Fruit fly (Drosophila melanogaster): ENCODE results near the gene CG32022.

Gene CG32022

dm6 chr3L:8684419-8685081 lies 36.5 kb downstream of the CG32022 start (continued):
- TF ChIP-seq grn (GFP tag; optimal IDR thresholded peaks at IDR 0.05) (no peak), D (optimal IDR thresholded peaks at IDR 0.05) (no peak), D (GFP tag; optimal IDR thresholded peaks at IDR 0.05) (no peak), CG12769 (tag; optimal IDR thresholded peaks at IDR 0.05) (peak; percentile 29), h (optimal IDR thresholded peaks at IDR 0.05) (no peak), CG2120 (GFP tag; optimal IDR thresholded peaks at IDR 0.05) (peak; percentile 19), NFAT (GFP tag; IDR thresholded peaks at IDR 0.05) (peak; percentile 50; the same call in 1 of the 2 replicates), pb (GFP tag; optimal IDR thresholded peaks at IDR 0.05) (no peak), Ptx1 (GFP tag; IDR thresholded peaks at IDR 0.05) (no peak), sens-2 (GFP tag; IDR thresholded peaks at IDR 0.05) (no peak), ro (GFP tag; IDR thresholded peaks at IDR 0.05) (no peak), CG32772 (GFP tag; IDR thresholded peaks at IDR 0.05) (no peak), seq (GFP tag; IDR thresholded peaks at IDR 0.05) (no peak), CG3163 (GFP tag; optimal IDR thresholded peaks at IDR 0.05) (no peak), CG12744 (GFP tag; optimal IDR thresholded peaks at IDR 0.05) (no peak), fd96Cb (tag; optimal IDR thresholded peaks at IDR 0.05) (no peak), CG18599 (GFP tag; optimal IDR thresholded peaks at IDR 0.05) (no peak), cas (GFP tag; IDR thresholded peaks at IDR 0.05) (no peak), vfl (GFP tag; optimal IDR thresholded peaks at IDR 0.05) (no peak), CG14050 (GFP tag; IDR thresholded peaks at IDR 0.05) (no peak), CG11093 (GFP tag; IDR thresholded peaks at IDR 0.05) (no peak), amos (GFP tag; IDR thresholded peaks at IDR 0.05; ENCODE audit: partially characterized antibody) (no peak), CG10979 (tag; optimal IDR thresholded peaks at IDR 0.05) (no peak), Usf (GFP tag; optimal IDR thresholded peaks at IDR 0.05) (no peak), cad (GFP tag; optimal IDR thresholded peaks at IDR 0.05) (no peak), CG34376 (GFP tag; optimal IDR thresholded peaks at IDR 0.05) (no peak), CG8765 (GFP tag; IDR thresholded peaks at IDR 0.05) (no peak), CG13287 (GFP tag; IDR thresholded peaks at IDR 0.05; ENCODE audit: partially characterized antibody) (no peak), so (GFP tag; IDR thresholded peaks at IDR 0.05) (no peak), CG17829 (tag; optimal IDR thresholded peaks at IDR 0.05) (no peak), en (GFP tag; optimal IDR thresholded peaks at IDR 0.05) (no peak), caup (GFP tag; optimal IDR thresholded peaks at IDR 0.05; ENCODE audit: severe bottlenecking) (peak; percentile 30), schlank (tag; optimal IDR thresholded peaks at IDR 0.05) (no peak), bowl (GFP tag; IDR thresholded peaks at IDR 0.05) (no peak), CG3995 (GFP tag; optimal IDR thresholded peaks at IDR 0.05) (no peak), sna (GFP tag; IDR thresholded peaks at IDR 0.05; ENCODE audit: partially characterized antibody) (no peak), CG9215 (GFP tag; IDR thresholded peaks at IDR 0.05) (no peak), CG6175 (GFP tag; IDR thresholded peaks at IDR 0.05) (peak; percentile 66; the same call in 2 of the 3 replicates), CG1832 (GFP tag; optimal IDR thresholded peaks at IDR 0.05) (no peak), dati (GFP tag; IDR thresholded peaks at IDR 0.05) (no peak), Mad (GFP tag; optimal IDR thresholded peaks at IDR 0.05) (no peak), Sin3A (optimal IDR thresholded peaks at IDR 0.05) (no peak), Spps (tag; optimal IDR thresholded peaks at IDR 0.05) (no peak), tin (GFP tag; optimal IDR thresholded peaks at IDR 0.05) (no peak), usp (GFP tag; optimal IDR thresholded peaks at IDR 0.05) (no peak), HLH4C (GFP tag; IDR thresholded peaks at IDR 0.05; ENCODE audit: partially characterized antibody) (no peak), CoRest (tag; optimal IDR thresholded peaks at IDR 0.05) (no peak), vvl (GFP tag; IDR thresholded peaks at IDR 0.05) (no peak), CG6254 (GFP tag; optimal IDR thresholded peaks at IDR 0.05) (no peak)
